Fruit fly (Drosophila melanogaster) whole organism, embryonic: ENCODE measurements around the gene CG46467.
A peak's percentile ranks its signal among the peaks of the same experiment; 100 is the strongest.

ENCODE experiments used
- BEAF-32 ChIP-seq: fragments of 200-800 bp; sonication (Bioruptor generic); optimal IDR thresholded peaks from 3 replicates; lab custom pipeline; 2017; ENCODE audit warnings: missing biosample characterization, missing genetic modification characterization, mild to moderate bottlenecking, moderate library complexity, missing genetic modification reagents
- Bteb2 ChIP-seq: fragments of 200-800 bp; sonication (Bioruptor generic); optimal IDR thresholded peaks from 2 replicates; lab custom pipeline; 2016; ENCODE audit warnings: missing biosample characterization, missing genetic modification characterization
- CG10462 ChIP-seq: fragments of 200-800 bp; sonication (Bioruptor generic); optimal IDR thresholded peaks from 2 replicates; lab custom pipeline; 2016; ENCODE audit warnings: missing biosample characterization, missing genetic modification characterization
- CG13894 ChIP-seq: fragments of 200-800 bp; sonication (Bioruptor generic); optimal IDR thresholded peaks from 3 replicates; lab custom pipeline; 2018; ENCODE audit warnings: missing biosample characterization, mild to moderate bottlenecking, missing genetic modification characterization, moderate library complexity
- CG15601 ChIP-seq: fragments of 200-800 bp; sonication (Bioruptor generic); optimal IDR thresholded peaks from 3 replicates; lab custom pipeline; 2019; ENCODE audit warnings: missing biosample characterization, mild to moderate bottlenecking, missing genetic modification characterization, moderate library complexity
- CG17568 ChIP-seq: fragments of 200-800 bp; sonication (Bioruptor generic); optimal IDR thresholded peaks from 2 replicates; lab custom pipeline; 2018; ENCODE audit warnings: missing biosample characterization, mild to moderate bottlenecking, missing genetic modification characterization, moderate library complexity
- CG1792 ChIP-seq: fragments of 200-800 bp; sonication (Bioruptor generic); optimal IDR thresholded peaks from 2 replicates; lab custom pipeline; 2016; ENCODE audit warnings: missing biosample characterization, missing genetic modification characterization
- CG2116 ChIP-seq: fragments of 200-800 bp; sonication (Bioruptor generic); optimal IDR thresholded peaks from 3 replicates; lab custom pipeline; 2018; ENCODE audit warnings: missing biosample characterization, mild to moderate bottlenecking, missing genetic modification characterization
- CG3163 ChIP-seq: fragments of 200-800 bp; sonication (Bioruptor generic); optimal IDR thresholded peaks from 3 replicates; lab custom pipeline; 2016; ENCODE audit warnings: missing biosample characterization, missing genetic modification characterization
- CG33213 ChIP-seq: fragments of 200-800 bp; sonication (Bioruptor generic); optimal IDR thresholded peaks from 3 replicates; lab custom pipeline; 2016; ENCODE audit warnings: missing biosample characterization, missing genetic modification characterization
- CG4820 ChIP-seq: fragments of 200-800 bp; sonication (Bioruptor generic); optimal IDR thresholded peaks from 3 replicates; lab custom pipeline; 2016; ENCODE audit warnings: missing biosample characterization, missing genetic modification characterization
- CG8290 ChIP-seq, 3 experiments: fragments of 200-800 bp; sonication (Bioruptor generic); optimal IDR thresholded peaks; 2 replicates each; lab custom pipeline; 2016 to 2019; ENCODE audit warnings: missing biosample characterization in 3 of 3, missing genetic modification characterization in 3 of 3, mild to moderate bottlenecking in 2 of 3, moderate library complexity in 1 of 3
- CG8388 ChIP-seq: fragments of 200-800 bp; sonication (Bioruptor generic); optimal IDR thresholded peaks from 2 replicates; lab custom pipeline; 2019; ENCODE audit warnings: missing biosample characterization, mild to moderate bottlenecking, missing genetic modification characterization, moderate library complexity
- CG8765 ChIP-seq: fragments of 200-800 bp; sonication (Bioruptor generic); IDR thresholded peaks from 2 replicates; pipeline ENCODE4 v1.3.6; 2022; ENCODE audit warnings: missing biosample characterization, missing genetic modification characterization
- CG9817 ChIP-seq: fragments of 200-800 bp; sonication (Bioruptor generic); optimal IDR thresholded peaks from 2 replicates; lab custom pipeline; 2018; ENCODE audit warnings: missing biosample characterization, mild to moderate bottlenecking, missing genetic modification characterization, moderate library complexity
- CHES-1-like ChIP-seq: fragments of 200-800 bp; sonication (Bioruptor generic); optimal IDR thresholded peaks from 2 replicates; lab custom pipeline; 2016; ENCODE audit warnings: missing biosample characterization, missing genetic modification characterization
- Chrac-16 ChIP-seq: fragments of 200-800 bp; sonication (Bioruptor generic); optimal IDR thresholded peaks from 3 replicates; lab custom pipeline; 2016; ENCODE audit warnings: missing biosample characterization, missing genetic modification characterization
- Dek ChIP-seq: fragments of 200-800 bp; sonication (Bioruptor generic); optimal IDR thresholded peaks from 3 replicates; lab custom pipeline; 2019; ENCODE audit warnings: missing biosample characterization, mild to moderate bottlenecking, missing genetic modification characterization, moderate library complexity
- Dip3 ChIP-seq: fragments of 200-800 bp; sonication (Bioruptor generic); optimal IDR thresholded peaks from 3 replicates; lab custom pipeline; 2016; ENCODE audit warnings: missing biosample characterization, missing genetic modification characterization
- Dp ChIP-seq: fragments of 200-800 bp; sonication (Bioruptor generic); optimal IDR thresholded peaks from 2 replicates; lab custom pipeline; 2018; ENCODE audit warnings: missing biosample characterization, mild to moderate bottlenecking, missing genetic modification characterization, moderate library complexity
- Ets97D ChIP-seq: fragments of 200-800 bp; sonication (Bioruptor generic); optimal IDR thresholded peaks from 3 replicates; lab custom pipeline; 2016; ENCODE audit warnings: missing biosample characterization, missing genetic modification characterization
- HLH3B ChIP-seq: fragments of 200-800 bp; sonication (Bioruptor generic); IDR thresholded peaks from 2 replicates; pipeline ENCODE4 v1.3.6; 2022; ENCODE audit warnings: missing biosample characterization, missing genetic modification characterization
- Med ChIP-seq: fragments of 200-800 bp; sonication (Bioruptor generic); peaks from one replicate; lab custom pipeline; 2016; ENCODE audit warnings: missing biosample characterization, missing genetic modification characterization, mild to moderate bottlenecking, inconsistent platforms, moderate library complexity
- NFAT ChIP-seq: fragments of 200-800 bp; sonication (Bioruptor generic); IDR thresholded peaks from 2 replicates; pipeline ENCODE4 v1.3.6; 2022; ENCODE audit warnings: missing biosample characterization, missing genetic modification characterization
- Oaz ChIP-seq: fragments of 200-800 bp; sonication (Bioruptor generic); IDR thresholded peaks from 2 replicates; pipeline ENCODE4 v1.3.6; 2022; ENCODE audit warnings: missing biosample characterization, missing genetic modification characterization
- Rfx ChIP-seq: fragments of 200-800 bp; sonication (Bioruptor generic); IDR thresholded peaks from 2 replicates; pipeline ENCODE4 v1.3.6; 2022; ENCODE audit warnings: missing biosample characterization, missing genetic modification characterization
- Scr ChIP-seq: fragments of 200-800 bp; sonication (Bioruptor generic); IDR thresholded peaks from 2 replicates; pipeline ENCODE4 v1.3.6; 2022; ENCODE audit warnings: missing biosample characterization, missing genetic modification characterization; ENCODE audit not compliant: partially characterized antibody
- Tbp ChIP-seq: fragments of >200 bp; optimal IDR thresholded peaks from 2 replicates; lab custom pipeline; 2018; ENCODE audit warnings: missing biosample characterization, missing genetic modification characterization
- dan ChIP-seq: fragments of 200-800 bp; sonication (Bioruptor generic); IDR thresholded peaks from 2 replicates; pipeline ENCODE4 v1.3.6; 2022; ENCODE audit warnings: missing biosample characterization, missing genetic modification characterization
- dm ChIP-seq: fragments of 200-800 bp; sonication (Bioruptor generic); optimal IDR thresholded peaks from 3 replicates; lab custom pipeline; 2016; ENCODE audit warnings: missing biosample characterization, missing genetic modification characterization
- dpn ChIP-seq, 2 experiments: fragments of 200-800 bp; sonication (Bioruptor generic); optimal IDR thresholded peaks; 3 replicates each; lab custom pipeline; 2016; ENCODE audit warnings: missing biosample characterization in 2 of 2, missing genetic modification characterization in 2 of 2
- ewg ChIP-seq: fragments of 200-800 bp; sonication (Bioruptor generic); optimal IDR thresholded peaks from 3 replicates; lab custom pipeline; 2017; ENCODE audit warnings: mild to moderate bottlenecking, missing biosample characterization, missing genetic modification reagents, missing genetic modification characterization
- gfzf ChIP-seq: fragments of 200-800 bp; sonication (Bioruptor generic); optimal IDR thresholded peaks from 2 replicates; lab custom pipeline; 2016; ENCODE audit warnings: missing biosample characterization, mild to moderate bottlenecking, missing genetic modification characterization, moderate library complexity
- kah ChIP-seq: fragments of 200-800 bp; sonication (Bioruptor generic); optimal IDR thresholded peaks from 2 replicates; lab custom pipeline; 2018; ENCODE audit warnings: missing biosample characterization, mild to moderate bottlenecking, missing genetic modification characterization
- kni ChIP-seq: fragments of 200-800 bp; sonication (Bioruptor generic); optimal IDR thresholded peaks from 3 replicates; lab custom pipeline; 2017; ENCODE audit warnings: mild to moderate bottlenecking, missing biosample characterization, missing genetic modification reagents, missing genetic modification characterization
- lilli ChIP-seq: fragments of 200-800 bp; sonication (Bioruptor generic); optimal IDR thresholded peaks from 3 replicates; lab custom pipeline; 2016; ENCODE audit warnings: missing biosample characterization, missing genetic modification characterization
- mam ChIP-seq: fragments of 200-800 bp; sonication (Bioruptor generic); optimal IDR thresholded peaks from 3 replicates; lab custom pipeline; 2016; ENCODE audit warnings: missing biosample characterization, missing genetic modification characterization
- nerfin-1 ChIP-seq: fragments of 200-800 bp; sonication (Bioruptor generic); optimal IDR thresholded peaks from 3 replicates; lab custom pipeline; 2019; ENCODE audit warnings: missing biosample characterization, mild to moderate bottlenecking, missing genetic modification characterization, moderate library complexity
- nerfin-2 ChIP-seq: fragments of 200-800 bp; sonication (Bioruptor generic); IDR thresholded peaks from 2 replicates; pipeline ENCODE4 v1.3.6; 2022; ENCODE audit warnings: missing biosample characterization, missing genetic modification characterization; ENCODE audit not compliant: partially characterized antibody
- psq ChIP-seq: fragments of 200-800 bp; sonication (Bioruptor generic); optimal IDR thresholded peaks from 2 replicates; lab custom pipeline; 2017; ENCODE audit warnings: missing biosample characterization, missing genetic modification characterization
- rib ChIP-seq: fragments of 200-800 bp; sonication (Bioruptor generic); IDR thresholded peaks from 2 replicates; pipeline ENCODE4 v1.3.6; 2022; ENCODE audit warnings: missing biosample characterization, missing genetic modification characterization
- row ChIP-seq: fragments of 200-800 bp; sonication (Bioruptor generic); IDR thresholded peaks from 3 replicates; pipeline ENCODE4 v1.3.6; 2022; ENCODE audit warnings: missing biosample characterization, missing genetic modification characterization
- sens ChIP-seq: fragments of 200-800 bp; sonication (Bioruptor generic); peaks from one replicate; lab custom pipeline; 2016; ENCODE audit warnings: missing biosample characterization, missing genetic modification characterization
- sqz ChIP-seq: fragments of 200-800 bp; sonication (Bioruptor generic); optimal IDR thresholded peaks from 3 replicates; lab custom pipeline; 2018; ENCODE audit warnings: missing biosample characterization, mild to moderate bottlenecking, missing genetic modification characterization
- trem ChIP-seq: fragments of 200-800 bp; optimal IDR thresholded peaks from 3 replicates; lab custom pipeline; 2019; ENCODE audit warnings: missing biosample characterization, mild to moderate bottlenecking, missing genetic modification characterization, moderate library complexity
- tup ChIP-seq: fragments of 200-800 bp; sonication (Bioruptor generic); optimal IDR thresholded peaks from 2 replicates; lab custom pipeline; 2016; ENCODE audit warnings: missing biosample characterization, mild to moderate bottlenecking, missing genetic modification characterization, moderate library complexity
- unc-4 ChIP-seq: fragments of 200-800 bp; sonication (Bioruptor generic); IDR thresholded peaks from 2 replicates; pipeline ENCODE4 v1.3.6; 2022; ENCODE audit warnings: missing biosample characterization, missing genetic modification characterization; ENCODE audit not compliant: partially characterized antibody
- vfl ChIP-seq: fragments of 200-800 bp; sonication (Bioruptor generic); optimal IDR thresholded peaks from 2 replicates; lab custom pipeline; 2016; ENCODE audit warnings: missing biosample characterization, missing genetic modification characterization

The CG46467 gene

dm6 chr3R:9985585-9986393 lies 111.3 kb downstream of the CG46467 start, which contains the start of gene Art4 (continued):
- TF ChIP-seq BEAF-32, result peak; percentile 83
- peak; percentile 46 for TF ChIP-seq CG8290 (GFP tag; optimal IDR thresholded peaks at IDR 0.05; lab: Kevin White, UChicago)
- TF ChIP-seq CG8290 (tag; optimal IDR thresholded peaks at IDR 0.05; lab: Kevin White, UChicago), result no peak
- TF ChIP-seq CG8765, result no peak
- TF ChIP-seq CG9817 (tag; lab: Kevin White, UChicago), result peak; percentile 37
- TF ChIP-seq vfl, result peak; percentile 42
- TF ChIP-seq CG4820, result peak; percentile 17
- TF ChIP-seq nerfin-1, result peak; percentile 10
- peak; percentile 41 for TF ChIP-seq Dek (tag; lab: Kevin White, UChicago)
- peak; percentile 70 for TF ChIP-seq CG2116 (GFP tag; lab: Kevin White, UChicago)
- peak; percentile 61; the same call in 1 of the 2 replicates for TF ChIP-seq unc-4 (GFP tag; lab: Robert Waterston, UW)
- peak; percentile 70 for TF ChIP-seq sqz
- peak; percentile 46 for TF ChIP-seq mam (GFP tag; lab: Kevin White, UChicago)
- peak; percentile 54 for TF ChIP-seq Tbp (GFP tag; lab: Kevin White, UChicago)
- TF ChIP-seq psq (GFP tag; lab: Kevin White, UChicago), result no peak
- TF ChIP-seq nerfin-2 (GFP tag; lab: Robert Waterston, UW), result no peak
- peak; percentile 36 for TF ChIP-seq CG1792 (GFP tag; lab: Kevin White, UChicago)
- no peak for TF ChIP-seq CG10462 (GFP tag; lab: Kevin White, UChicago)
- peak; percentile 12 for TF ChIP-seq CG8388 (GFP tag; lab: Kevin White, UChicago)
- TF ChIP-seq Scr (GFP tag; lab: Robert Waterston, UW), result peak; percentile 76
- TF ChIP-seq tup (GFP tag; lab: Kevin White, UChicago), result no peak
- TF ChIP-seq CG13894 (tag; lab: Kevin White, UChicago), result peak; percentile 25
- TF ChIP-seq dan (GFP tag; lab: Robert Waterston, UW), result no peak
- peak; percentile 86 for TF ChIP-seq sens (GFP tag; lab: Kevin White, UChicago)
- TF ChIP-seq lilli (GFP tag; lab: Kevin White, UChicago), result peak; percentile 34
- peak; percentile 26 for TF ChIP-seq kni (GFP tag; lab: Kevin White, UChicago)
- peak; percentile 28; the same call in 1 of the 2 replicates for TF ChIP-seq Rfx
- no peak for TF ChIP-seq kah
- TF ChIP-seq dpn (GFP tag; optimal IDR thresholded peaks at IDR 0.05; lab: Kevin White, UChicago), result peak in 1 of 2 experiments; percentile 21
- TF ChIP-seq Chrac-16 (GFP tag; lab: Kevin White, UChicago), result peak; percentile 22
- TF ChIP-seq Dip3, result peak; percentile 37
- peak; percentile 50 for TF ChIP-seq dm (GFP tag; lab: Kevin White, UChicago)
- peak; percentile 88 for TF ChIP-seq Med (GFP tag; lab: Kevin White, UChicago)
- peak; percentile 86 for TF ChIP-seq trem (tag; lab: Kevin White, UChicago)
- peak; percentile 76; the same call in 1 of the 2 replicates for TF ChIP-seq rib (GFP tag; lab: Robert Waterston, UW)
- peak; percentile 56 for TF ChIP-seq Dp (GFP tag; lab: Kevin White, UChicago)
- peak; percentile 37; the same call in 1 of the 2 replicates for TF ChIP-seq NFAT (GFP tag; lab: Robert Waterston, UW)
- TF ChIP-seq ewg (GFP tag; lab: Kevin White, UChicago), result peak; percentile 10
- no peak for TF ChIP-seq Bteb2 (GFP tag; lab: Kevin White, UChicago)
- TF ChIP-seq HLH3B (GFP tag; lab: Robert Waterston, UW), result peak; percentile 44; the same call in 1 of the 2 replicates
- TF ChIP-seq CG15601 (tag; lab: Kevin White, UChicago), result peak; percentile 44
- TF ChIP-seq row, result peak; percentile 77
- peak; percentile 36 for TF ChIP-seq Ets97D
- no peak for TF ChIP-seq Oaz (GFP tag; lab: Robert Waterston, UW)
- TF ChIP-seq CG33213 (GFP tag; lab: Kevin White, UChicago), result peak; percentile 47
- TF ChIP-seq CG17568, result no peak
- TF ChIP-seq CHES-1-like (GFP tag; lab: Kevin White, UChicago), result peak; percentile 55
- peak; percentile 39 for TF ChIP-seq gfzf (GFP tag; lab: Kevin White, UChicago)
- TF ChIP-seq CG3163 (GFP tag; lab: Kevin White, UChicago), result peak; percentile 20
